Worm (Caenorhabditis elegans) whole organism, L3 larva: ENCODE data around the gene ifa-1.
A peak's percentile ranks its signal among the peaks of the same experiment; 100 is the strongest.

Experiments
- R02D3.7 ChIP-seq: fragments of 150-350 bp; optimal IDR thresholded peaks from 2 replicates; lab custom pipeline; 2014; ENCODE audit warnings: missing biosample characterization, missing genetic modification characterization
- ama-1 ChIP-seq: fragments of 150-350 bp; optimal IDR thresholded peaks from 2 replicates; lab custom pipeline; 2018
- ceh-28 ChIP-seq: fragments of 150-350 bp; optimal IDR thresholded peaks from 2 replicates; lab custom pipeline; 2014; ENCODE audit warnings: missing biosample characterization, missing genetic modification reagents, missing genetic modification characterization
- ceh-82 ChIP-seq: fragments of 150-350 bp; optimal IDR thresholded peaks from 2 replicates; lab custom pipeline; 2014; ENCODE audit warnings: missing biosample characterization, missing genetic modification characterization
- ceh-9 ChIP-seq: sonication (generic microtip); optimal IDR thresholded peaks from 2 replicates; lab custom pipeline; 2018; ENCODE audit warnings: missing biosample characterization, missing genetic modification characterization
- daf-12 ChIP-seq: fragments of 150-350 bp; optimal IDR thresholded peaks from 2 replicates; lab custom pipeline; 2014; ENCODE audit warnings: missing biosample characterization, missing genetic modification reagents, missing genetic modification characterization
- egl-27 ChIP-seq: sonication (generic microtip); optimal IDR thresholded peaks from 4 replicates; lab custom pipeline; 2017; ENCODE audit warnings: missing biosample characterization, missing genetic modification reagents, missing genetic modification characterization
- egl-5 ChIP-seq: fragments of 150-350 bp; optimal IDR thresholded peaks from 2 replicates; lab custom pipeline; 2017; ENCODE audit warnings: missing biosample characterization, missing genetic modification reagents, missing genetic modification characterization, inconsistent platforms
- elt-1 ChIP-seq: fragments of 150-350 bp; optimal IDR thresholded peaks from 2 replicates; lab custom pipeline; 2014; ENCODE audit warnings: missing biosample characterization, missing genetic modification characterization
- elt-2 ChIP-seq: sonication (generic microtip); optimal IDR thresholded peaks from 2 replicates; lab custom pipeline; 2016; ENCODE audit warnings: missing genetic modification reagents, mild to moderate bottlenecking, missing genetic modification characterization, missing compliant biosample characterization
- elt-3 ChIP-seq, 3 experiments: fragments of 150-350 bp in 1 of 3; sonication (generic microtip) in 2 of 3; optimal IDR thresholded peaks; 2 replicates in 2 of 3; 4 replicates in 1 of 3; lab custom pipeline; 2014 to 2017; ENCODE audit warnings: missing biosample characterization in 3 of 3, missing genetic modification characterization in 3 of 3
- eor-1 ChIP-seq, 2 experiments: fragments of 150-350 bp; optimal IDR thresholded peaks; 2 replicates each; lab custom pipeline; 2014 to 2018; ENCODE audit warnings: missing biosample characterization in 2 of 2, missing genetic modification characterization in 2 of 2
- fkh-10 ChIP-seq: sonication (generic microtip); optimal IDR thresholded peaks from 2 replicates; lab custom pipeline; 2017; ENCODE audit warnings: missing biosample characterization, missing genetic modification reagents, missing genetic modification characterization
- fkh-2 ChIP-seq: fragments of 150-350 bp; optimal IDR thresholded peaks from 2 replicates; lab custom pipeline; 2014; ENCODE audit warnings: missing biosample characterization, missing genetic modification reagents, missing genetic modification characterization
- fos-1 ChIP-seq: fragments of 150-350 bp; optimal IDR thresholded peaks from 2 replicates; lab custom pipeline; 2014; ENCODE audit warnings: missing biosample characterization, missing genetic modification characterization
- jun-1 ChIP-seq: fragments of 150-350 bp; optimal IDR thresholded peaks from 2 replicates; lab custom pipeline; 2014; ENCODE audit warnings: missing biosample characterization, missing genetic modification reagents, missing genetic modification characterization
- lin-39 ChIP-seq: fragments of 150-350 bp; optimal IDR thresholded peaks from 2 replicates; lab custom pipeline; 2018; ENCODE audit warnings: missing biosample characterization, missing genetic modification reagents, missing genetic modification characterization
- lsy-12 ChIP-seq: sonication (generic microtip); optimal IDR thresholded peaks from 2 replicates; lab custom pipeline; 2016; ENCODE audit warnings: mild to moderate bottlenecking, missing genetic modification characterization, missing compliant biosample characterization
- mdl-1 ChIP-seq: fragments of 150-350 bp; optimal IDR thresholded peaks from 2 replicates; lab custom pipeline; 2014; ENCODE audit warnings: missing biosample characterization, missing genetic modification characterization
- nfya-1 ChIP-seq: sonication (generic microtip); optimal IDR thresholded peaks from 2 replicates; lab custom pipeline; 2017; ENCODE audit warnings: missing genetic modification characterization, mild to moderate bottlenecking, missing compliant biosample characterization, antibody characterized with exemption, moderate library complexity; ENCODE audit not compliant: insufficient read depth
- nhr-11 ChIP-seq: fragments of 150-350 bp; optimal IDR thresholded peaks from 2 replicates; lab custom pipeline; 2014; ENCODE audit warnings: missing biosample characterization, missing genetic modification characterization
- nhr-12 ChIP-seq: fragments of 150-350 bp; optimal IDR thresholded peaks from 2 replicates; lab custom pipeline; 2014; ENCODE audit warnings: missing biosample characterization, missing genetic modification characterization
- nhr-23 ChIP-seq: fragments of 150-350 bp; optimal IDR thresholded peaks from 2 replicates; lab custom pipeline; 2014; ENCODE audit warnings: missing biosample characterization, missing genetic modification reagents, missing genetic modification characterization
- nhr-237 ChIP-seq: fragments of 150-350 bp; optimal IDR thresholded peaks from 2 replicates; lab custom pipeline; 2014; ENCODE audit warnings: missing biosample characterization, missing genetic modification characterization
- nhr-25 ChIP-seq: sonication (generic microtip); optimal IDR thresholded peaks from 2 replicates; lab custom pipeline; 2017; ENCODE audit warnings: missing biosample characterization, missing genetic modification characterization
- nhr-28 ChIP-seq: fragments of 150-350 bp; optimal IDR thresholded peaks from 2 replicates; lab custom pipeline; 2014; ENCODE audit warnings: missing biosample characterization, missing genetic modification characterization
- nhr-67 ChIP-seq: fragments of 150-350 bp; optimal IDR thresholded peaks from 2 replicates; lab custom pipeline; 2014; ENCODE audit warnings: missing biosample characterization, missing genetic modification characterization
- nhr-77 ChIP-seq: fragments of 150-350 bp; optimal IDR thresholded peaks from 2 replicates; lab custom pipeline; 2014; ENCODE audit warnings: missing biosample characterization, missing genetic modification characterization
- pqm-1 ChIP-seq: fragments of 150-350 bp; optimal IDR thresholded peaks from 2 replicates; lab custom pipeline; 2017; ENCODE audit warnings: missing biosample characterization, missing genetic modification characterization, inconsistent platforms
- skn-1 ChIP-seq: fragments of 150-350 bp; optimal IDR thresholded peaks from 2 replicates; lab custom pipeline; 2014; ENCODE audit warnings: missing biosample characterization, missing genetic modification characterization
- unc-39 ChIP-seq: sonication (generic microtip); optimal IDR thresholded peaks from 4 replicates; lab custom pipeline; 2017; ENCODE audit warnings: missing biosample characterization, missing genetic modification characterization
- unc-62 ChIP-seq: fragments of 150-350 bp; sonication (generic microtip); optimal IDR thresholded peaks from 4 replicates; lab custom pipeline; 2014; ENCODE audit warnings: missing biosample characterization, missing genetic modification reagents, missing genetic modification characterization
- zag-1 ChIP-seq: fragments of 150-350 bp; optimal IDR thresholded peaks from 2 replicates; lab custom pipeline; 2014; ENCODE audit warnings: missing biosample characterization, missing genetic modification characterization
- ztf-11 ChIP-seq: fragments of 150-350 bp; optimal IDR thresholded peaks from 2 replicates; lab custom pipeline; 2014; ENCODE audit warnings: missing biosample characterization, missing genetic modification characterization

ifa-1 gene

ce11 chrX:11264715-11265114, 6.3 kb upstream of the ifa-1 start:
- TF ChIP-seq pqm-1: peak; percentile 84
- TF ChIP-seq egl-5 (tag; lab: Kevin White, UChicago): no peak
- no peak for TF ChIP-seq nhr-237 (tag; lab: Kevin White, UChicago)
- TF ChIP-seq ceh-82 (tag; lab: Kevin White, UChicago): no peak
- TF ChIP-seq lin-39 (tag; lab: Kevin White, UChicago): no peak
- no peak for TF ChIP-seq nfya-1 (tag; lab: Kevin White, UChicago)
- TF ChIP-seq elt-2: peak; percentile 82
- no peak for TF ChIP-seq elt-1 (tag; lab: Kevin White, UChicago)
- no peak for TF ChIP-seq unc-62
- TF ChIP-seq ceh-9 (tag; lab: Kevin White, UChicago): no peak
- no peak for TF ChIP-seq nhr-77
- TF ChIP-seq fkh-10: no peak
- TF ChIP-seq unc-39: no peak
- TF ChIP-seq mdl-1 (tag; lab: Kevin White, UChicago): no peak
- TF ChIP-seq R02D3.7 (tag; lab: Kevin White, UChicago): no peak

ce11 chrX:11266711-11267110, 4.3 kb upstream of the ifa-1 start, which contains the start of gene C03A3.9:
Gene C03A3.9 (plus strand): TSS chrX:11267011.
- TF ChIP-seq mdl-1 (tag; lab: Kevin White, UChicago): no peak
- TF ChIP-seq skn-1 (tag; lab: Kevin White, UChicago): no peak
- no peak for TF ChIP-seq unc-62
- TF ChIP-seq R02D3.7 (tag; lab: Kevin White, UChicago): no peak
- TF ChIP-seq nhr-25 (tag; lab: Kevin White, UChicago): peak; percentile 21

- TF ChIP-seq elt-3 (tag; optimal IDR thresholded peaks at IDR 0.05; lab: Kevin White, UChicago): no peak
- TF ChIP-seq nhr-12 (tag; lab: Kevin White, UChicago): no peak
- no peak for TF ChIP-seq nhr-67
- no peak for TF ChIP-seq skn-1 (tag; lab: Kevin White, UChicago)
- no peak for TF ChIP-seq ceh-82 (tag; lab: Kevin White, UChicago)
- TF ChIP-seq egl-5 (tag; lab: Kevin White, UChicago): no peak
- no peak for TF ChIP-seq nhr-11 (tag; lab: Kevin White, UChicago)
- TF ChIP-seq, all 47 proteins: peak for 0
Observed at ce11 chrX:11268970-11269369, 2.0 kb upstream of the ifa-1 start, which contains the start of gene C03A3.3. Gene C03A3.3 (minus strand): TSS chrX:11269070.

ce11 chrX:11279276-11279675, 8.3 kb downstream of the ifa-1 start, which contains the start of gene F38B2.2:
Gene F38B2.2 (minus strand): TSS chrX:11279376.
- TF ChIP-seq fkh-2 (tag; lab: Kevin White, UChicago): no peak
- no peak for TF ChIP-seq nhr-23 (tag; lab: Kevin White, UChicago)
- TF ChIP-seq eor-1 (tag; optimal IDR thresholded peaks at IDR 0.05; lab: Kevin White, UChicago): no peak
- TF ChIP-seq nfya-1 (tag; lab: Kevin White, UChicago): no peak
- no peak for TF ChIP-seq zag-1 (tag; lab: Kevin White, UChicago)
- TF ChIP-seq mdl-1 (tag; lab: Kevin White, UChicago): no peak
- TF ChIP-seq unc-39: no peak
- TF ChIP-seq nhr-28 (tag; lab: Kevin White, UChicago): no peak

- no peak for TF ChIP-seq eor-1 (tag; optimal IDR thresholded peaks at IDR 0.05; lab: Kevin White, UChicago)
- TF ChIP-seq elt-1 (tag; lab: Kevin White, UChicago): no peak
- TF ChIP-seq jun-1 (tag; lab: Kevin White, UChicago): no peak
- TF ChIP-seq nhr-77: no peak
- no peak for TF ChIP-seq nhr-28 (tag; lab: Kevin White, UChicago)
- TF ChIP-seq lin-39 (tag; lab: Kevin White, UChicago): no peak
- TF ChIP-seq ama-1 (lab: Kevin White, UChicago): no peak
- no peak for TF ChIP-seq elt-3 (tag; optimal IDR thresholded peaks at IDR 0.05; lab: Kevin White, UChicago)
- no peak for TF ChIP-seq ceh-9 (tag; lab: Kevin White, UChicago)
- TF ChIP-seq ceh-28 (tag; lab: Kevin White, UChicago): no peak
Observed at ce11 chrX:11281148-11281547, 10.2 kb downstream of the ifa-1 start, which contains the start of gene F38B2.6. Gene F38B2.6 (minus strand): TSS chrX:11281248.

ce11 chrX:11286246-11286645, 15.3 kb downstream of the ifa-1 start, which contains the start of gene F38B2.3:
Gene F38B2.3 (minus strand): TSS chrX:11286346.
- TF ChIP-seq jun-1 (tag; lab: Kevin White, UChicago): no peak
- TF ChIP-seq ztf-11 (tag; lab: Kevin White, UChicago): no peak
- no peak for TF ChIP-seq nhr-11 (tag; lab: Kevin White, UChicago)
- TF ChIP-seq nhr-28 (tag; lab: Kevin White, UChicago): no peak
- TF ChIP-seq mdl-1 (tag; lab: Kevin White, UChicago): no peak
- TF ChIP-seq nhr-77: no peak
- TF ChIP-seq eor-1 (tag; optimal IDR thresholded peaks at IDR 0.05; lab: Kevin White, UChicago): no peak
- no peak for TF ChIP-seq egl-27 (tag; lab: Kevin White, UChicago)
- TF ChIP-seq daf-12: no peak
- TF ChIP-seq fos-1 (tag; lab: Kevin White, UChicago): no peak
- TF ChIP-seq zag-1 (tag; lab: Kevin White, UChicago): no peak
- TF ChIP-seq skn-1 (tag; lab: Kevin White, UChicago): no peak
- TF ChIP-seq lsy-12 (tag; lab: Kevin White, UChicago): no peak
- TF ChIP-seq ceh-9 (tag; lab: Kevin White, UChicago): no peak
